In the genomic region with DNA sequence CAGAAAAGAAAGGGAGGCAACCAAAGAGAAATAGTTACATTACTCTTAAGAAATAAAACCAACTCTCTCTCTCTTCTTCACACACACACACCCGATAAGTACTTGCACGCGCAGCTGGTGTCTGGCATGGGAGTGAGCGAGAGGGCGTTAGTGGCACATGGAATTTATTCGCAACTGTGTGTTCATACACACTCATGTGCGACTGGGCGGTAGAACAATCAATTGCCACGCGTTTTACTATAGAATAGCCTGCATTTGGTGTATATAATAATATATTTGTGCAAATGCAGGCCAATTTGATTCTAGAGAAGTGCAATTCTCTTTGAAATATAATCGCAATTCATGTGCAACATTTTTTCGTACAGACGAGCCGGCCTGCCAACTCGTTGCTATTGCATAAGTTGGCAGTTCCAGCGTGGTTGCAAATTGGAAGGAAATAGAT, we compare ENCODE assay signal across 1 fruit fly cellular context.
TF ChIP-seq lines count a peak whose summit lies in the region.

No protein-coding gene starts in this region.

TF ChIP-seq in whole organism, embryonic, 481 proteins besides CTCF, POLR2A, EP300 and RAD21 (continued from another document and continues in another):
- peak; percentile 21 for TF ChIP-seq pzg (GFP tag; optimal IDR thresholded peaks at IDR 0.05; lab: Kevin White, UChicago)
- no peak for TF ChIP-seq h (optimal IDR thresholded peaks at IDR 0.05; lab: Kevin White, UChicago)
- no peak for TF ChIP-seq peb (GFP tag; IDR thresholded peaks at IDR 0.05; lab: Robert Waterston, UW)
- TF ChIP-seq CG14710 (tag; optimal IDR thresholded peaks at IDR 0.05; lab: Kevin White, UChicago), result no peak
- TF ChIP-seq HmgZ (tag; optimal IDR thresholded peaks at IDR 0.05; lab: Kevin White, UChicago), result peak; percentile 22
- TF ChIP-seq Sox100B (GFP tag; optimal IDR thresholded peaks at IDR 0.05; lab: Kevin White, UChicago), result no peak
- no peak for TF ChIP-seq sima (GFP tag; optimal IDR thresholded peaks at IDR 0.05; lab: Kevin White, UChicago)
- no peak for TF ChIP-seq mirr (GFP tag; optimal IDR thresholded peaks at IDR 0.05; lab: Kevin White, UChicago)
- no peak for TF ChIP-seq CG12942 (GFP tag; optimal IDR thresholded peaks at IDR 0.05; lab: Kevin White, UChicago)
- no peak for TF ChIP-seq NfI (GFP tag; optimal IDR thresholded peaks at IDR 0.05; lab: Kevin White, UChicago)
- TF ChIP-seq CG4730 (GFP tag; IDR thresholded peaks at IDR 0.05; lab: Robert Waterston, UW), result no peak
- TF ChIP-seq scrt (GFP tag; optimal IDR thresholded peaks at IDR 0.05; lab: Kevin White, UChicago), result peak; percentile 13
- TF ChIP-seq croc (GFP tag; conservative IDR thresholded peaks at IDR 0.05; lab: Robert Waterston, UW), result no peak
- no peak for TF ChIP-seq Sry-β (GFP tag; optimal IDR thresholded peaks at IDR 0.05; lab: Kevin White, UChicago)
- no peak for TF ChIP-seq ash1 (GFP tag; optimal IDR thresholded peaks at IDR 0.05; lab: Kevin White, UChicago)
- TF ChIP-seq CG2129 (GFP tag; IDR thresholded peaks at IDR 0.05; lab: Robert Waterston, UW; ENCODE audit: partially characterized antibody), result no peak
- TF ChIP-seq dysf (GFP tag; IDR thresholded peaks at IDR 0.05; lab: Robert Waterston, UW), result no peak
- TF ChIP-seq CG17359 (tag; optimal IDR thresholded peaks at IDR 0.05; lab: Kevin White, UChicago), result no peak
- TF ChIP-seq crol (GFP tag; IDR thresholded peaks at IDR 0.05; lab: Robert Waterston, UW), result no peak
- no peak for TF ChIP-seq Mad (GFP tag; optimal IDR thresholded peaks at IDR 0.05; lab: Kevin White, UChicago)
- TF ChIP-seq CG9876 (GFP tag; optimal IDR thresholded peaks at IDR 0.05; lab: Kevin White, UChicago), result no peak
- no peak for TF ChIP-seq CG11696 (GFP tag; IDR thresholded peaks at IDR 0.05; lab: Robert Waterston, UW)
- TF ChIP-seq Dip2 (GFP tag; IDR thresholded peaks at IDR 0.05; lab: Robert Waterston, UW), result no peak
- TF ChIP-seq dmrt11E (tag; optimal IDR thresholded peaks at IDR 0.05; lab: Kevin White, UChicago), result no peak
- TF ChIP-seq Scr (GFP tag; IDR thresholded peaks at IDR 0.05; lab: Robert Waterston, UW; ENCODE audit: partially characterized antibody), result no peak
- TF ChIP-seq Bdp1 (GFP tag; optimal IDR thresholded peaks at IDR 0.05; lab: Kevin White, UChicago), result no peak
- no peak for TF ChIP-seq cad (GFP tag; optimal IDR thresholded peaks at IDR 0.05; lab: Kevin White, UChicago)
- no peak for TF ChIP-seq CG10959 (GFP tag; IDR thresholded peaks at IDR 0.05; lab: Robert Waterston, UW)
- TF ChIP-seq pita (GFP tag; optimal IDR thresholded peaks at IDR 0.05; lab: Kevin White, UChicago), result no peak
- no peak for TF ChIP-seq CG11456 (GFP tag; IDR thresholded peaks at IDR 0.05; lab: Robert Waterston, UW)
- no peak for TF ChIP-seq CG18619 (GFP tag; optimal IDR thresholded peaks at IDR 0.05; lab: Kevin White, UChicago)
- peak; percentile 90 for TF ChIP-seq Elba2 (GFP tag; optimal IDR thresholded peaks at IDR 0.05; lab: Kevin White, UChicago)
- no peak for TF ChIP-seq eve (GFP tag; optimal IDR thresholded peaks at IDR 0.05; lab: Kevin White, UChicago)
- TF ChIP-seq CG10274 (GFP tag; optimal IDR thresholded peaks at IDR 0.05; lab: Kevin White, UChicago), result no peak
- TF ChIP-seq ssp (GFP tag; IDR thresholded peaks at IDR 0.05; lab: Robert Waterston, UW), result no peak
- no peak for TF ChIP-seq NC2α (GFP tag; optimal IDR thresholded peaks at IDR 0.05; lab: Kevin White, UChicago)
- peak; percentile 1 for TF ChIP-seq Nf-YB (GFP tag; optimal IDR thresholded peaks at IDR 0.05; lab: Kevin White, UChicago)
- no peak for TF ChIP-seq Dek (tag; optimal IDR thresholded peaks at IDR 0.05; lab: Kevin White, UChicago)
- no peak for TF ChIP-seq Hr78 (GFP tag; optimal IDR thresholded peaks at IDR 0.05; lab: Kevin White, UChicago)
- TF ChIP-seq ci (GFP tag; IDR thresholded peaks at IDR 0.05; lab: Robert Waterston, UW), result no peak
- no peak for TF ChIP-seq Poxn (GFP tag; IDR thresholded peaks at IDR 0.05; lab: Robert Waterston, UW)
- no peak for TF ChIP-seq CG3726 (GFP tag; IDR thresholded peaks at IDR 0.05; lab: Robert Waterston, UW)
- TF ChIP-seq CG5953 (GFP tag; IDR thresholded peaks at IDR 0.05; lab: Robert Waterston, UW), result no peak
- no peak for TF ChIP-seq lola (GFP tag; optimal IDR thresholded peaks at IDR 0.05; lab: Kevin White, UChicago)
- TF ChIP-seq fru (optimal IDR thresholded peaks at IDR 0.05; lab: Kevin White, UChicago), result no peak
- no peak for TF ChIP-seq ranshi (GFP tag; IDR thresholded peaks at IDR 0.05; lab: Robert Waterston, UW)
- no peak for TF ChIP-seq CG8359 (GFP tag; optimal IDR thresholded peaks at IDR 0.05; lab: Kevin White, UChicago; ENCODE audit: borderline replicate concordance)
- no peak for TF ChIP-seq aop (GFP tag; IDR thresholded peaks at IDR 0.05; lab: Robert Waterston, UW)
- TF ChIP-seq emc (GFP tag; optimal IDR thresholded peaks at IDR 0.05; lab: Kevin White, UChicago), result no peak
- TF ChIP-seq Ptx1 (GFP tag; IDR thresholded peaks at IDR 0.05; lab: Robert Waterston, UW), result no peak
- no peak for TF ChIP-seq CG9727 (GFP tag; optimal IDR thresholded peaks at IDR 0.05; lab: Kevin White, UChicago)
- no peak for TF ChIP-seq bowl (GFP tag; IDR thresholded peaks at IDR 0.05; lab: Robert Waterston, UW)
- no peak for TF ChIP-seq CG32532 (GFP tag; IDR thresholded peaks at IDR 0.05; lab: Robert Waterston, UW)
- no peak for TF ChIP-seq grn (GFP tag; optimal IDR thresholded peaks at IDR 0.05; lab: Kevin White, UChicago)
- no peak for TF ChIP-seq Atf3 (GFP tag; optimal IDR thresholded peaks at IDR 0.05; lab: Kevin White, UChicago)
- no peak for TF ChIP-seq CG9609 (GFP tag; optimal IDR thresholded peaks at IDR 0.05; lab: Kevin White, UChicago)
- TF ChIP-seq dpn (GFP tag; optimal IDR thresholded peaks at IDR 0.05; lab: Kevin White, UChicago), result no peak
- no peak for TF ChIP-seq Xbp1 (GFP tag; optimal IDR thresholded peaks at IDR 0.05; lab: Kevin White, UChicago)
- peak; percentile 16; the same call in 1 of the 2 replicates for TF ChIP-seq CG13287 (GFP tag; IDR thresholded peaks at IDR 0.05; lab: Robert Waterston, UW; ENCODE audit: partially characterized antibody)
- no peak for TF ChIP-seq CG32767 (GFP tag; IDR thresholded peaks at IDR 0.05; lab: Robert Waterston, UW)
- no peak for TF ChIP-seq ttk (GFP tag; IDR thresholded peaks at IDR 0.05; lab: Robert Waterston, UW)
- TF ChIP-seq CG7928 (GFP tag; optimal IDR thresholded peaks at IDR 0.05; lab: Kevin White, UChicago), result no peak
- TF ChIP-seq CG2116 (GFP tag; optimal IDR thresholded peaks at IDR 0.05; lab: Kevin White, UChicago), result peak; percentile 19
- TF ChIP-seq Dp (GFP tag; optimal IDR thresholded peaks at IDR 0.05; lab: Kevin White, UChicago), result no peak
- peak; percentile 37 for TF ChIP-seq CG12299 (tag; optimal IDR thresholded peaks at IDR 0.05; lab: Kevin White, UChicago)
- no peak for TF ChIP-seq CoRest (tag; optimal IDR thresholded peaks at IDR 0.05; lab: Kevin White, UChicago)
- no peak for TF ChIP-seq CG16815 (GFP tag; optimal IDR thresholded peaks at IDR 0.05; lab: Kevin White, UChicago)
- no peak for TF ChIP-seq org-1 (GFP tag; optimal IDR thresholded peaks at IDR 0.05; lab: Kevin White, UChicago)
- 0 out of 2 replicates have a peak, but pooled peaks have one; percentile 27 for TF ChIP-seq Rfx (GFP tag; IDR thresholded peaks at IDR 0.05; lab: Robert Waterston, UW)
- no peak for TF ChIP-seq CG4404 (GFP tag; IDR thresholded peaks at IDR 0.05; lab: Robert Waterston, UW)
- TF ChIP-seq CG9215 (GFP tag; IDR thresholded peaks at IDR 0.05; lab: Robert Waterston, UW), result no peak
- no peak for TF ChIP-seq mam (GFP tag; optimal IDR thresholded peaks at IDR 0.05; lab: Kevin White, UChicago)
- TF ChIP-seq CG7556 (GFP tag; optimal IDR thresholded peaks at IDR 0.05; lab: Kevin White, UChicago), result no peak
- no peak for TF ChIP-seq cato (GFP tag; optimal IDR thresholded peaks at IDR 0.05; lab: Kevin White, UChicago; ENCODE audit: borderline replicate concordance)
- TF ChIP-seq yki (optimal IDR thresholded peaks at IDR 0.05; lab: Kevin White, UChicago), result no peak
- TF ChIP-seq maf-S (GFP tag; optimal IDR thresholded peaks at IDR 0.05; lab: Kevin White, UChicago), result no peak
- TF ChIP-seq zen2 (GFP tag; IDR thresholded peaks at IDR 0.05; lab: Robert Waterston, UW; ENCODE audit: partially characterized antibody), result no peak
- peak in 1 of 2 experiments; percentile 14 for TF ChIP-seq crp (GFP tag; optimal IDR thresholded peaks at IDR 0.05; lab: Kevin White, UChicago)
- TF ChIP-seq CG11093 (GFP tag; IDR thresholded peaks at IDR 0.05; lab: Robert Waterston, UW), result no peak
- no peak for TF ChIP-seq Awh (GFP tag; IDR thresholded peaks at IDR 0.05; lab: Robert Waterston, UW)
- TF ChIP-seq Eip74EF (GFP tag; optimal IDR thresholded peaks at IDR 0.05; lab: Kevin White, UChicago), result no peak
- TF ChIP-seq br (optimal IDR thresholded peaks at IDR 0.05; lab: Kevin White, UChicago), result no peak
- TF ChIP-seq HLH4C (GFP tag; IDR thresholded peaks at IDR 0.05; lab: Robert Waterston, UW; ENCODE audit: partially characterized antibody), result no peak
- no peak for TF ChIP-seq gsb (GFP tag; IDR thresholded peaks at IDR 0.05; lab: Robert Waterston, UW)
- no peak for TF ChIP-seq mld (GFP tag; IDR thresholded peaks at IDR 0.05; lab: Robert Waterston, UW; ENCODE audit: partially characterized antibody)
- TF ChIP-seq sens (GFP tag; lab: Kevin White, UChicago), result peak; percentile 64
- TF ChIP-seq CG13624 (GFP tag; optimal IDR thresholded peaks at IDR 0.05; lab: Kevin White, UChicago), result peak; percentile 7
- no peak for TF ChIP-seq CG7786 (GFP tag; optimal IDR thresholded peaks at IDR 0.05; lab: Kevin White, UChicago)
- TF ChIP-seq knrl (GFP tag; IDR thresholded peaks at IDR 0.05; lab: Robert Waterston, UW; ENCODE audit: partially characterized antibody), result no peak
- no peak for TF ChIP-seq CG11398 (GFP tag; optimal IDR thresholded peaks at IDR 0.05; lab: Kevin White, UChicago)
- no peak for TF ChIP-seq gfzf (GFP tag; optimal IDR thresholded peaks at IDR 0.05; lab: Kevin White, UChicago)
- TF ChIP-seq CG17328 (GFP tag; IDR thresholded peaks at IDR 0.05; lab: Robert Waterston, UW), result no peak
- TF ChIP-seq GATAe (GFP tag; conservative IDR thresholded peaks at IDR 0.05; lab: Robert Waterston, UW), result no peak
- no peak for TF ChIP-seq Fer2 (tag; optimal IDR thresholded peaks at IDR 0.05; lab: Kevin White, UChicago)
- no peak for TF ChIP-seq Chrac-16 (GFP tag; optimal IDR thresholded peaks at IDR 0.05; lab: Kevin White, UChicago)
- TF ChIP-seq CG10366 (GFP tag; IDR thresholded peaks at IDR 0.05; lab: Robert Waterston, UW), result no peak
- TF ChIP-seq odd (GFP tag; optimal IDR thresholded peaks at IDR 0.05; lab: Kevin White, UChicago), result no peak
- TF ChIP-seq salm (tag; optimal IDR thresholded peaks at IDR 0.05; lab: Kevin White, UChicago), result no peak
- no peak for TF ChIP-seq C15 (GFP tag; IDR thresholded peaks at IDR 0.05; lab: Robert Waterston, UW)
- peak; percentile 71 for TF ChIP-seq dm (GFP tag; optimal IDR thresholded peaks at IDR 0.05; lab: Kevin White, UChicago)
- no peak for TF ChIP-seq al (GFP tag; IDR thresholded peaks at IDR 0.05; lab: Robert Waterston, UW)
- no peak for TF ChIP-seq fd102C (GFP tag; optimal IDR thresholded peaks at IDR 0.05; lab: Kevin White, UChicago)
- no peak for TF ChIP-seq lilli (GFP tag; optimal IDR thresholded peaks at IDR 0.05; lab: Kevin White, UChicago)
- no peak for TF ChIP-seq CG16813 (GFP tag; IDR thresholded peaks at IDR 0.05; lab: Robert Waterston, UW; ENCODE audit: partially characterized antibody)
- TF ChIP-seq prd (optimal IDR thresholded peaks at IDR 0.05; lab: Kevin White, UChicago), result no peak
- TF ChIP-seq prd (GFP tag; IDR thresholded peaks at IDR 0.05; lab: Robert Waterston, UW), result no peak
- no peak for TF ChIP-seq CG8281 (tag; optimal IDR thresholded peaks at IDR 0.05; lab: Kevin White, UChicago)
- TF ChIP-seq row (GFP tag; IDR thresholded peaks at IDR 0.05; lab: Robert Waterston, UW), result 0 out of 3 replicates have a peak, but pooled peaks have one; percentile 32
- peak; percentile 2 for TF ChIP-seq CG1603 (tag; optimal IDR thresholded peaks at IDR 0.05; lab: Kevin White, UChicago)
- TF ChIP-seq CG4360 (GFP tag; IDR thresholded peaks at IDR 0.05; lab: Robert Waterston, UW), result no peak
- no peak for TF ChIP-seq pfk (GFP tag; optimal IDR thresholded peaks at IDR 0.05; lab: Kevin White, UChicago)
- TF ChIP-seq E2f2 (GFP tag; IDR thresholded peaks at IDR 0.05; lab: Robert Waterston, UW), result no peak
- TF ChIP-seq sisA (GFP tag; IDR thresholded peaks at IDR 0.05; lab: Robert Waterston, UW), result no peak
- no peak for TF ChIP-seq fu2 (GFP tag; optimal IDR thresholded peaks at IDR 0.05; lab: Kevin White, UChicago)
- no peak for TF ChIP-seq pnt (GFP tag; optimal IDR thresholded peaks at IDR 0.05; lab: Kevin White, UChicago)
- no peak for TF ChIP-seq Gsc (GFP tag; IDR thresholded peaks at IDR 0.05; lab: Robert Waterston, UW)
- TF ChIP-seq Ets97D (GFP tag; optimal IDR thresholded peaks at IDR 0.05; lab: Kevin White, UChicago), result peak; percentile 29
- no peak for TF ChIP-seq CG14667 (GFP tag; IDR thresholded peaks at IDR 0.05; lab: Robert Waterston, UW)
- TF ChIP-seq CG14441 (GFP tag; IDR thresholded peaks at IDR 0.05; lab: Robert Waterston, UW), result no peak
- TF ChIP-seq HLHmδ (GFP tag; optimal IDR thresholded peaks at IDR 0.05; lab: Kevin White, UChicago), result peak; percentile 19
- no peak; the same call in 1 of the 2 replicates for TF ChIP-seq chm (GFP tag; IDR thresholded peaks at IDR 0.05; lab: Robert Waterston, UW)
- TF ChIP-seq pros (GFP tag; optimal IDR thresholded peaks at IDR 0.05; lab: Kevin White, UChicago), result peak; percentile 82
- no peak for TF ChIP-seq pum (GFP tag; optimal IDR thresholded peaks at IDR 0.05; lab: Kevin White, UChicago)
- no peak for TF ChIP-seq NFAT (GFP tag; IDR thresholded peaks at IDR 0.05; lab: Robert Waterston, UW)
- TF ChIP-seq CG8089 (GFP tag; optimal IDR thresholded peaks at IDR 0.05; lab: Kevin White, UChicago), result no peak
- peak; percentile 55 for TF ChIP-seq cwo (GFP tag; optimal IDR thresholded peaks at IDR 0.05; lab: Kevin White, UChicago)
- no peak for TF ChIP-seq CG6654 (GFP tag; optimal IDR thresholded peaks at IDR 0.05; lab: Kevin White, UChicago)
- TF ChIP-seq PHDP (tag; optimal IDR thresholded peaks at IDR 0.05; lab: Kevin White, UChicago), result no peak
- TF ChIP-seq cas (GFP tag; IDR thresholded peaks at IDR 0.05; lab: Robert Waterston, UW), result no peak
- no peak for TF ChIP-seq CG30020 (tag; optimal IDR thresholded peaks at IDR 0.05; lab: Kevin White, UChicago)
- no peak for TF ChIP-seq slbo (GFP tag; IDR thresholded peaks at IDR 0.05; lab: Robert Waterston, UW)
- no peak for TF ChIP-seq CG18262 (tag; optimal IDR thresholded peaks at IDR 0.05; lab: Kevin White, UChicago)
- TF ChIP-seq Aef1 (GFP tag; IDR thresholded peaks at IDR 0.05; lab: Robert Waterston, UW), result no peak
